Worm (Caenorhabditis elegans): ENCODE measurements around the gene T05C12.4.
A peak's percentile ranks its signal among the peaks of the same experiment; 100 is the strongest.

DNA sequence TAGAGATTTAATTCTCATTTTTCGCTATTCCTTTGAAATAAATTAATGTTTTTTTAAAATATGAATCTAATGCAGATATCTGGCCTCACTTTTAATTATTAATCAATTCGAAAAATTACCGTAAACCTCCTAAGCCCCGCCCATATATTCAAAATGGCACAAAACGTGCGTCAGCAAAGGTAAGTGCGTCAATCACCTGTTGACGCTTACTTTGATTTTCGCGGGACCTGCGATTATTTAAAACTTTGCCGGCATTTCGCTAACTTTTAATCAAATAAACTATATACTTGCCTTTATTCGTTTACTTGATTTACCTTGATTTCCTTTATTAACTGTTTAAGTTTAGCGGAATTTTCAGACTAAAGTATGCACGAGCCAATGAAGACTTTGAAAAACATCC, 22.2 kb downstream of the T05C12.4 start, which contains the start of gene pch-2:
- no peak for TF ChIP-seq zag-1 (tag; optimal IDR thresholded peaks at IDR 0.05)
- no peak for TF ChIP-seq sdz-12 (GFP tag; optimal IDR thresholded peaks at IDR 0.05)
- TF ChIP-seq lin-15B (tag; optimal IDR thresholded peaks at IDR 0.05) = no peak
- TF ChIP-seq unc-39 (tag; optimal IDR thresholded peaks at IDR 0.05) = no peak
- no peak for TF ChIP-seq mxl-2 (GFP tag; conservative IDR thresholded peaks at IDR 0.05)
- TF ChIP-seq ama-1 (optimal IDR thresholded peaks at IDR 0.05) = no peak
- peak; percentile 72 for TF ChIP-seq T20F7.1 (GFP tag; optimal IDR thresholded peaks at IDR 0.05)
- no peak for TF ChIP-seq lin-13 (GFP tag; optimal IDR thresholded peaks at IDR 0.05)
- no peak for TF ChIP-seq nhr-77 (tag; optimal IDR thresholded peaks at IDR 0.05)
- TF ChIP-seq spr-1 (tag; optimal IDR thresholded peaks at IDR 0.05) = no peak
